Fruit fly (Drosophila melanogaster) whole organism, embryonic: Measurements from ENCODE around the gene Mct1.

ENCODE experiments used
- CG18476 ChIP-seq: fragments of 200-800 bp; sonication (Bioruptor generic); optimal IDR thresholded peaks from 2 replicates; lab custom pipeline; 2016; ENCODE audit warnings: missing biosample characterization, mild to moderate bottlenecking, missing genetic modification characterization
- CG4730 ChIP-seq: fragments of 200-800 bp; sonication (Bioruptor generic); IDR thresholded peaks from 2 replicates; pipeline ENCODE4 v1.3.6; 2022; ENCODE audit warnings: missing biosample characterization, missing genetic modification characterization
- CG7963 ChIP-seq: fragments of 200-800 bp; sonication (Bioruptor generic); IDR thresholded peaks from 3 replicates; pipeline ENCODE4 v1.3.6; 2022; ENCODE audit warnings: missing biosample characterization, missing genetic modification characterization; ENCODE audit not compliant: partially characterized antibody
- CG8478 ChIP-seq: fragments of >200 bp; optimal IDR thresholded peaks from 2 replicates; lab custom pipeline; 2018
- Dip3 ChIP-seq: fragments of 200-800 bp; sonication (Bioruptor generic); optimal IDR thresholded peaks from 3 replicates; lab custom pipeline; 2016; ENCODE audit warnings: missing biosample characterization, missing genetic modification characterization
- NFAT ChIP-seq: fragments of 200-800 bp; sonication (Bioruptor generic); IDR thresholded peaks from 2 replicates; pipeline ENCODE4 v1.3.6; 2022; ENCODE audit warnings: missing biosample characterization, missing genetic modification characterization
- ci ChIP-seq: fragments of 200-800 bp; sonication (Bioruptor generic); IDR thresholded peaks from 3 replicates; pipeline ENCODE4 v1.3.6; 2022; ENCODE audit warnings: missing biosample characterization, missing genetic modification characterization
- tin ChIP-seq: fragments of 200-800 bp; sonication (Bioruptor generic); optimal IDR thresholded peaks from 3 replicates; lab custom pipeline; 2016; ENCODE audit warnings: missing biosample characterization, missing genetic modification characterization

- TF ChIP-seq NFAT, result 0 out of 2 replicates have a peak, but pooled peaks have one; percentile 26
- no peak for TF ChIP-seq CG18476 (GFP tag; lab: Kevin White, UChicago)
- no peak for TF ChIP-seq Dip3 (GFP tag; lab: Kevin White, UChicago)
- peak; percentile 8 for TF ChIP-seq tin
- peak; percentile 44; the same call in 1 of the 3 replicates for TF ChIP-seq ci (GFP tag; lab: Robert Waterston, UW)
- no peak for TF ChIP-seq CG8478 (lab: Kevin White, UChicago)
- TF ChIP-seq CG4730 (GFP tag; lab: Robert Waterston, UW), result no peak
- TF ChIP-seq CG7963 (GFP tag; lab: Robert Waterston, UW), result peak; percentile 92
These were observed 30.3 kb upstream of the Mct1 start, which contains the start of gene wapl for dm6 chrX:2158668-2159163.
